Worm (Caenorhabditis elegans): Measurements from ENCODE around the gene brp-1.

The brp-1 gene

DNA sequence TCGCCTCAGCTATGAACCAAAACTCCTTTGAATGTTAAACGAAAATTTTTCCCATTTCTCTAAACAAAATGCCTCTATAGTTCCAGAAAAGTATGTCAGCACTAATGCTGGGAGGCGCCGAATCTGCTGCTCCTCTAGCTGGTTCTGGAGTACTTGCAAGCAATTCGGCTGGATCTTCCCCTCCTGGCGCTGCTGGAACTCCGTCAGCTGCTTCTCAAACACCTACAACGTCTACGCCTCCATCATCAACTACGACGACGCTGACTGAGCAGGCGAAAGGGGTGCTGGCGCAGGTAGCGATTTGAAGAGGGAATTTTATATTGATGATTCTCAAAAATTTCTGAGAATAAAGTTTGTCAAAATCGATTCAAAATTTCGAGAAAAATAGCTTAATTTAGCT lies 37.9 kb upstream of the brp-1 start:
- TF ChIP-seq Y22D7AL.16 (tag; optimal IDR thresholded peaks at IDR 0.05) (no peak), hlh-6 (tag; optimal IDR thresholded peaks at IDR 0.05) (no peak), rnt-1 (tag; optimal IDR thresholded peaks at IDR 0.05) (no peak), syd-9 (tag; optimal IDR thresholded peaks at IDR 0.05) (no peak), ceh-2 (tag; optimal IDR thresholded peaks at IDR 0.05) (no peak), K09A11.1 (tag; optimal IDR thresholded peaks at IDR 0.05; ENCODE audit: insufficient read depth) (no peak), ceh-48 (tag; optimal IDR thresholded peaks at IDR 0.05) (no peak), pqm-1 (tag; optimal IDR thresholded peaks at IDR 0.05) (no peak), ref-2 (tag; optimal IDR thresholded peaks at IDR 0.05) (no peak), unc-3 (GFP tag; conservative IDR thresholded peaks at IDR 0.05) (no peak), unc-3 (tag; optimal IDR thresholded peaks at IDR 0.05) (no peak), dmd-4 (tag; optimal IDR thresholded peaks at IDR 0.05; ENCODE audit: borderline replicate concordance) (no peak), unc-86 (tag; optimal IDR thresholded peaks at IDR 0.05) (no peak), ets-4 (tag; optimal IDR thresholded peaks at IDR 0.05) (no peak), sox-2 (GFP tag; IDR thresholded peaks at IDR 0.05) (no peak), zip-5 (tag; optimal IDR thresholded peaks at IDR 0.05) (no peak), pros-1 (tag; optimal IDR thresholded peaks at IDR 0.05) (no peak), hlh-13 (GFP tag; optimal IDR thresholded peaks at IDR 0.05) (no peak), pha-2 (tag; optimal IDR thresholded peaks at IDR 0.05) (no peak), pha-4 (tag; optimal IDR thresholded peaks at IDR 0.05) (no peak)

- TF ChIP-seq ceh-6 (GFP tag; optimal IDR thresholded peaks at IDR 0.05) (no peak), pqm-1 (tag; optimal IDR thresholded peaks at IDR 0.05) (no peak), ceh-34 (tag; optimal IDR thresholded peaks at IDR 0.05) (no peak), nhr-11 (tag; optimal IDR thresholded peaks at IDR 0.05) (no peak), ama-1 (optimal IDR thresholded peaks at IDR 0.05) (no peak), pha-4 (tag; optimal IDR thresholded peaks at IDR 0.05) (no peak), ttx-3 (tag; optimal IDR thresholded peaks at IDR 0.05) (no peak), pax-1 (tag; optimal IDR thresholded peaks at IDR 0.05) (no peak), ceh-18 (tag; optimal IDR thresholded peaks at IDR 0.05) (no peak), hlh-13 (GFP tag; optimal IDR thresholded peaks at IDR 0.05) (no peak), pat-9 (tag; optimal IDR thresholded peaks at IDR 0.05) (no peak), dmd-4 (tag; optimal IDR thresholded peaks at IDR 0.05; ENCODE audit: borderline replicate concordance) (no peak), C38D4.7 (GFP tag; optimal IDR thresholded peaks at IDR 0.05) (no peak), madf-2 (tag; optimal IDR thresholded peaks at IDR 0.05) (no peak), K09A11.1 (tag; optimal IDR thresholded peaks at IDR 0.05; ENCODE audit: insufficient read depth) (no peak), ceh-24 (tag; optimal IDR thresholded peaks at IDR 0.05) (no peak), gmeb-2 (tag; optimal IDR thresholded peaks at IDR 0.05) (no peak), ceh-22 (tag; optimal IDR thresholded peaks at IDR 0.05) (no peak), F13H6.1 (tag; optimal IDR thresholded peaks at IDR 0.05) (no peak)
Observed at ce11 chrIII:11985066-11985465, 35.3 kb upstream of the brp-1 start.

- TF ChIP-seq hlh-30 (tag; optimal IDR thresholded peaks at IDR 0.05; ENCODE audit: insufficient read depth) (peak; percentile 9), ceh-45 (GFP tag; IDR thresholded peaks at IDR 0.05) (no peak), elt-2 (tag; optimal IDR thresholded peaks at IDR 0.05) (peak; percentile 5), pat-9 (tag; optimal IDR thresholded peaks at IDR 0.05) (no peak)
Observed at ce11 chrIII:11989823-11990222, 30.5 kb upstream of the brp-1 start, which contains the start of gene wah-1. TSS of gene wah-1 (plus strand) at chrIII:11990167.

ce11 chrIII:11991654-11992292 lies 28.6 kb upstream of the brp-1 start:
- TF ChIP-seq syd-9 (tag; optimal IDR thresholded peaks at IDR 0.05): no peak
- TF ChIP-seq lim-6 (tag; optimal IDR thresholded peaks at IDR 0.05): no peak
- no peak for TF ChIP-seq che-1 (tag; optimal IDR thresholded peaks at IDR 0.05)
- no peak for TF ChIP-seq madf-2 (tag; optimal IDR thresholded peaks at IDR 0.05)
- TF ChIP-seq K02D7.2 (tag; optimal IDR thresholded peaks at IDR 0.05): no peak
- no peak for TF ChIP-seq ttx-3 (tag; optimal IDR thresholded peaks at IDR 0.05)
- no peak for TF ChIP-seq mec-3 (tag; optimal IDR thresholded peaks at IDR 0.05; ENCODE audit: borderline replicate concordance)
- TF ChIP-seq nhr-232 (tag; optimal IDR thresholded peaks at IDR 0.05): no peak
- TF ChIP-seq sox-4 (tag; optimal IDR thresholded peaks at IDR 0.05): no peak
- TF ChIP-seq odd-2 (tag; optimal IDR thresholded peaks at IDR 0.05): no peak
- TF ChIP-seq ref-2 (tag; optimal IDR thresholded peaks at IDR 0.05): no peak
- TF ChIP-seq unc-3 (GFP tag; conservative IDR thresholded peaks at IDR 0.05): no peak
- no peak for TF ChIP-seq unc-3 (tag; optimal IDR thresholded peaks at IDR 0.05)
- no peak for TF ChIP-seq unc-86 (tag; optimal IDR thresholded peaks at IDR 0.05)
- TF ChIP-seq T23F11.4 (GFP tag; optimal IDR thresholded peaks at IDR 0.05): no peak
